Worm (Caenorhabditis elegans) whole organism, L4 larva: ENCODE measurements around the gene R03H10.11.
"Not testable (repeated sequence)": the region's sequence is repeated elsewhere in the genome, so short reads cannot be mapped to it uniquely, and the experiment has no call there.

ENCODE experiments used
- Y5F2A.4 ChIP-seq: fragments of 200-800 bp; sonication (Bioruptor generic); optimal IDR thresholded peaks from 2 replicates; lab custom pipeline; 2018; ENCODE audit warnings: mild to moderate bottlenecking, missing genetic modification characterization, missing compliant biosample characterization
- Y75B8A.6 ChIP-seq: fragments of 200-800 bp; sonication (Bioruptor generic); IDR thresholded peaks from 2 replicates; pipeline ENCODE4 v1.3.6; 2022; ENCODE audit warnings: missing genetic modification reagents, missing genetic modification characterization, missing compliant biosample characterization
- ZK337.2 ChIP-seq: fragments of 200-800 bp; sonication (Bioruptor generic); IDR thresholded peaks from 2 replicates; pipeline ENCODE4 v1.3.6; 2022; ENCODE audit warnings: missing genetic modification reagents, missing genetic modification characterization, missing compliant biosample characterization
- aly-2 ChIP-seq: sonication (generic microtip); optimal IDR thresholded peaks from 2 replicates; lab custom pipeline; 2018; ENCODE audit warnings: missing biosample characterization, missing genetic modification characterization
- ceh-20 ChIP-seq: fragments of 200-800 bp; sonication (Bioruptor generic); IDR thresholded peaks from 2 replicates; pipeline ENCODE4 v1.3.6; 2022; ENCODE audit warnings: missing genetic modification reagents, missing genetic modification characterization, missing compliant biosample characterization
- ceh-44 ChIP-seq: fragments of 200-800 bp; sonication (Bioruptor generic); IDR thresholded peaks from 2 replicates; pipeline ENCODE4 v1.3.6; 2022; ENCODE audit warnings: missing genetic modification reagents, missing genetic modification characterization, missing compliant biosample characterization
- ceh-82 ChIP-seq: sonication (generic microtip); optimal IDR thresholded peaks from 2 replicates; lab custom pipeline; 2017; ENCODE audit warnings: missing biosample characterization, missing genetic modification characterization
- ces-1 ChIP-seq: fragments of 150-350 bp; sonication (generic microtip); optimal IDR thresholded peaks from 4 replicates; lab custom pipeline; 2014; ENCODE audit warnings: missing biosample characterization, missing genetic modification reagents, missing genetic modification characterization
- ctbp-1 ChIP-seq: fragments of 200-800 bp; sonication (Bioruptor generic); IDR thresholded peaks from 2 replicates; pipeline ENCODE4 v1.3.6; 2022; ENCODE audit warnings: missing genetic modification reagents, missing genetic modification characterization, missing compliant biosample characterization
- dve-1 ChIP-seq: sonication (generic microtip); optimal IDR thresholded peaks from 2 replicates; lab custom pipeline; 2017; ENCODE audit warnings: antibody characterized with exemption, mild to moderate bottlenecking, missing genetic modification characterization, missing compliant biosample characterization; ENCODE audit not compliant: insufficient read depth
- egl-43 ChIP-seq: fragments of 200-800 bp; sonication (Bioruptor generic); IDR thresholded peaks from 2 replicates; pipeline ENCODE4 v1.3.6; 2022; ENCODE audit warnings: missing genetic modification reagents, missing genetic modification characterization, missing compliant biosample characterization
- fkh-10 ChIP-seq: fragments of 150-350 bp; optimal IDR thresholded peaks from 2 replicates; lab custom pipeline; 2014; ENCODE audit warnings: missing biosample characterization, missing genetic modification reagents, missing genetic modification characterization
- hlh-11 ChIP-seq: fragments of 200-800 bp; sonication (Bioruptor generic); optimal IDR thresholded peaks from 2 replicates; lab custom pipeline; 2018; ENCODE audit warnings: mild to moderate bottlenecking, missing genetic modification characterization, missing compliant biosample characterization
- hlh-30 ChIP-seq: sonication (generic microtip); optimal IDR thresholded peaks from 2 replicates; lab custom pipeline; 2017; ENCODE audit warnings: antibody characterized with exemption, mild to moderate bottlenecking, missing genetic modification characterization, missing compliant biosample characterization; ENCODE audit not compliant: insufficient read depth
- lim-7 ChIP-seq: fragments of 200-800 bp; sonication (Bioruptor generic); IDR thresholded peaks from 2 replicates; pipeline ENCODE4 v1.3.6; 2022; ENCODE audit warnings: missing genetic modification characterization, missing compliant biosample characterization
- lin-1 ChIP-seq: fragments of 200-800 bp; sonication (Bioruptor generic); IDR thresholded peaks from 2 replicates; pipeline ENCODE4 v1.3.6; 2022; ENCODE audit warnings: missing genetic modification reagents, missing genetic modification characterization, missing compliant biosample characterization
- lin-13 ChIP-seq: fragments of 150-350 bp; optimal IDR thresholded peaks from 2 replicates; lab custom pipeline; 2014; ENCODE audit warnings: missing biosample characterization, missing genetic modification reagents, missing genetic modification characterization
- lin-29 ChIP-seq: fragments of 200-800 bp; sonication (Bioruptor generic); IDR thresholded peaks from 2 replicates; pipeline ENCODE4 v1.3.6; 2022; ENCODE audit warnings: missing genetic modification reagents, missing genetic modification characterization, missing compliant biosample characterization
- mxl-3 ChIP-seq: fragments of 200-800 bp; sonication (Bioruptor generic); optimal IDR thresholded peaks from 2 replicates; lab custom pipeline; 2018; ENCODE audit warnings: mild to moderate bottlenecking, missing genetic modification characterization, missing compliant biosample characterization
- nhr-111 ChIP-seq: fragments of 200-800 bp; sonication (Bioruptor generic); optimal IDR thresholded peaks from 2 replicates; lab custom pipeline; 2018; ENCODE audit warnings: mild to moderate bottlenecking, missing genetic modification characterization, missing compliant biosample characterization
- nhr-41 ChIP-seq: fragments of 200-800 bp; sonication (Bioruptor generic); IDR thresholded peaks from 2 replicates; pipeline ENCODE4 v1.3.6; 2022; ENCODE audit warnings: missing genetic modification reagents, missing genetic modification characterization, missing compliant biosample characterization
- nhr-42 ChIP-seq: fragments of 200-800 bp; sonication (Bioruptor generic); IDR thresholded peaks from 2 replicates; pipeline ENCODE4 v1.3.6; 2022; ENCODE audit warnings: missing genetic modification characterization, missing compliant biosample characterization
- nhr-6 ChIP-seq: fragments of 150-350 bp; optimal IDR thresholded peaks from 2 replicates; lab custom pipeline; 2014; ENCODE audit warnings: missing biosample characterization, missing genetic modification characterization
- pha-4 ChIP-seq, 2 experiments: fragments of 150-350 bp in 1 of 2; fragments of 200-800 bp in 1 of 2; sonication (Bioruptor generic) in 1 of 2; IDR thresholded peaks in 1 of 2; optimal IDR thresholded peaks in 1 of 2; 2 replicates each; pipeline versions ENCODE4 v1.3.6 to Lab custom; 2014 to 2022; ENCODE audit warnings: missing genetic modification characterization in 2 of 2, missing genetic modification reagents in 2 of 2, missing biosample characterization in 1 of 2, missing compliant biosample characterization in 1 of 2
- rbr-2 ChIP-seq: sonication (generic microtip); optimal IDR thresholded peaks from 2 replicates; lab custom pipeline; 2016; ENCODE audit warnings: missing genotype, missing genetic modification characterization, missing compliant biosample characterization
- set-16 ChIP-seq: fragments of 200-800 bp; sonication (Bioruptor generic); IDR thresholded peaks from 2 replicates; pipeline ENCODE4 v1.3.6; 2022; ENCODE audit warnings: missing genetic modification reagents, missing genetic modification characterization, missing compliant biosample characterization
- snpc-4 ChIP-seq: fragments of 150-350 bp; optimal IDR thresholded peaks from 2 replicates; lab custom pipeline; 2014; ENCODE audit warnings: missing biosample characterization, missing genetic modification characterization
- spr-1 ChIP-seq: sonication (generic microtip); optimal IDR thresholded peaks from 2 replicates; lab custom pipeline; 2016; ENCODE audit warnings: mild to moderate bottlenecking, missing genetic modification characterization, missing compliant biosample characterization
- tra-1 ChIP-seq: fragments of 200-800 bp; sonication (Bioruptor generic); IDR thresholded peaks from 2 replicates; pipeline ENCODE4 v1.3.6; 2022; ENCODE audit warnings: missing genetic modification reagents, missing genetic modification characterization, missing compliant biosample characterization
- unc-130 ChIP-seq: sonication (generic microtip); optimal IDR thresholded peaks from 2 replicates; lab custom pipeline; 2016; ENCODE audit warnings: missing genetic modification reagents, missing genetic modification characterization, missing compliant biosample characterization
- zfp-2 ChIP-seq: sonication (generic microtip); optimal IDR thresholded peaks from 2 replicates; lab custom pipeline; 2016; ENCODE audit warnings: mild to moderate bottlenecking, missing genetic modification characterization, missing compliant biosample characterization
- zip-2 ChIP-seq: fragments of 150-350 bp; optimal IDR thresholded peaks from 2 replicates; lab custom pipeline; 2014; ENCODE audit warnings: missing biosample characterization, missing genetic modification characterization
- ztf-11 ChIP-seq: fragments of 150-350 bp; optimal IDR thresholded peaks from 2 replicates; lab custom pipeline; 2014; ENCODE audit warnings: missing biosample characterization, missing genetic modification characterization

R03H10.11 gene

ce11 chrII:4182364-4182763 is at the start of gene R03H10.11:
R03H10.11 (plus strand) TSS chrII:4182664.
- TF ChIP-seq ceh-44 (no peak), Y5F2A.4 (GFP tag; lab: Kevin White, UChicago) (no peak), pha-4 (GFP tag; IDR thresholded peaks at IDR 0.05; lab: Robert Waterston, UW) (no peak), pha-4 (tag; optimal IDR thresholded peaks at IDR 0.05; lab: Kevin White, UChicago) (no peak), Y75B8A.6 (GFP tag; lab: Robert Waterston, UW) (no peak), ZK337.2 (GFP tag; lab: Robert Waterston, UW) (no peak), hlh-11 (tag; lab: Kevin White, UChicago) (no peak), mxl-3 (GFP tag; lab: Kevin White, UChicago) (no peak), unc-130 (GFP tag; lab: Kevin White, UChicago) (no peak), aly-2 (tag; lab: Kevin White, UChicago) (no peak), nhr-42 (no peak)

ce11 chrII:4133332-4133731 is 49.1 kb upstream of the R03H10.11 start:
- TF ChIP-seq ces-1 (GFP tag; lab: Kevin White, UChicago) (peak; percentile 22), ctbp-1 (peak; percentile 63; the same call in 1 of the 2 replicates), fkh-10 (GFP tag; lab: Kevin White, UChicago) (peak; percentile 78), ceh-20 (GFP tag; lab: Robert Waterston, UW) (no peak)

ce11 chrII:4134688-4135087 is 47.8 kb upstream of the R03H10.11 start:
- TF ChIP-seq rbr-2 (tag; lab: Kevin White, UChicago), result peak; percentile 23
- TF ChIP-seq egl-43, result peak; percentile 70; the same call in 1 of the 2 replicates
- TF ChIP-seq set-16, result peak; percentile 95
- TF ChIP-seq zip-2 (tag; lab: Kevin White, UChicago), result no peak

ce11 chrII:4135259-4135658 is 47.2 kb upstream of the R03H10.11 start, which contains the start of gene ast-1:
ast-1 (minus strand) TSS chrII:4135359.
- not testable (repeated sequence) for TF ChIP-seq lim-7 (GFP tag; lab: Robert Waterston, UW); nhr-6; lin-1 (GFP tag; lab: Robert Waterston, UW)

ce11 chrII:4146039-4146438 is 36.4 kb upstream of the R03H10.11 start, which contains the start of gene F56D3.1:
F56D3.1 (plus strand) TSS chrII:4146339.
- TF ChIP-seq zfp-2 (tag; lab: Kevin White, UChicago) (no peak), ctbp-1 (no peak), tra-1 (no peak), ztf-11 (tag; lab: Kevin White, UChicago) (no peak), spr-1 (no peak), dve-1 (tag; lab: Kevin White, UChicago) (no peak), snpc-4 (no peak), nhr-111 (GFP tag; lab: Kevin White, UChicago) (no peak), hlh-30 (tag; lab: Kevin White, UChicago) (no peak), nhr-41 (no peak), unc-130 (GFP tag; lab: Kevin White, UChicago) (no peak), ceh-82 (tag; lab: Kevin White, UChicago) (no peak), fkh-10 (GFP tag; lab: Kevin White, UChicago) (no peak), hlh-11 (tag; lab: Kevin White, UChicago) (no peak), ces-1 (GFP tag; lab: Kevin White, UChicago) (no peak), lin-29 (GFP tag; lab: Robert Waterston, UW) (no peak), lin-13 (GFP tag; lab: Kevin White, UChicago) (no peak)
